Fruit fly (Drosophila melanogaster): Measurements from ENCODE around the gene Hex-t1.

DNA sequence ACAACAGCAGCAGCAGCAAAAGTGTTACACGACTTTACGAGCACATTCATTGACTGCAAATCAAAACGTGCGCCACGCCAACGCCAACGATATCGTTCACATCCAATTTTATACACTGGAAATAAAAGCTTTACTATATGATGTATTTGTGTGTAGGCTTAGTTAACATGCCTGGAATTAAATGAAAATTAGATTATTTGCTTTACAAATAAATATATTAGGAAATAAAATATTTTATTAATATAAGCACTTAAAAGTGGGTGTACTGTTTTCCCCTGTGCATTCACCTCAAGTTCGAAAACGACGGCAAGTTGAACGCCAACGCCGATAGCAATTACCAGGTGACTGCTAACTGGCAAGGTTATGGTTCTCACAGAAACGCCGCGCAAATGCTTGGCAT, 39.1 kb upstream of the Hex-t1 start:
- TF ChIP-seq psq (optimal IDR thresholded peaks at IDR 0.05) (no peak), CG8478 (optimal IDR thresholded peaks at IDR 0.05) (no peak), Dll (optimal IDR thresholded peaks at IDR 0.05) (no peak), usp (GFP tag; optimal IDR thresholded peaks at IDR 0.05) (no peak), pan (optimal IDR thresholded peaks at IDR 0.05) (no peak), EcR (GFP tag; optimal IDR thresholded peaks at IDR 0.05) (no peak)
